Worm (Caenorhabditis elegans) whole organism, midembryonic: ENCODE measurements around the gene F02D10.6.

Source experiments
- T22C8.4 ChIP-seq: fragments of 200-800 bp; sonication (Bioruptor generic); IDR thresholded peaks from 2 replicates; pipeline ENCODE4 v1.3.6; 2022; ENCODE audit warnings: missing genetic modification characterization, missing compliant biosample characterization
- cog-1 ChIP-seq: sonication (generic microtip); optimal IDR thresholded peaks from 2 replicates; lab custom pipeline; 2016; ENCODE audit warnings: missing genetic modification characterization, missing compliant biosample characterization
- flt-1 ChIP-seq: fragments of 200-800 bp; sonication (Bioruptor generic); IDR thresholded peaks from 2 replicates; pipeline ENCODE4 v1.3.6; 2022; ENCODE audit warnings: missing genetic modification characterization, missing compliant biosample characterization
- klf-2 ChIP-seq: fragments of 200-800 bp; sonication (Bioruptor generic); conservative IDR thresholded peaks from 2 replicates; pipeline ENCODE4 v1.3.6; 2022; ENCODE audit warnings: missing genetic modification reagents, missing genetic modification characterization, missing compliant biosample characterization
- med-1 ChIP-seq: sonication (generic microtip); optimal IDR thresholded peaks from 2 replicates; lab custom pipeline; 2017; ENCODE audit warnings: missing genetic modification characterization, mild to moderate bottlenecking, missing compliant biosample characterization, antibody characterized with exemption, missing genetic modification reagents; ENCODE audit not compliant: insufficient read depth
- ref-1 ChIP-seq: fragments of 200-800 bp; sonication (Bioruptor generic); conservative IDR thresholded peaks from 2 replicates; pipeline ENCODE4 v1.3.6; 2022; ENCODE audit warnings: missing genetic modification reagents, missing genetic modification characterization, missing compliant biosample characterization
- tab-1 ChIP-seq: fragments of 200-800 bp; sonication (Bioruptor generic); IDR thresholded peaks from 2 replicates; pipeline ENCODE4 v1.3.6; 2022; ENCODE audit warnings: missing genetic modification characterization, missing compliant biosample characterization
- ztf-23 ChIP-seq: fragments of 200-800 bp; sonication (Bioruptor generic); IDR thresholded peaks from 2 replicates; pipeline ENCODE4 v1.3.6; 2022; ENCODE audit warnings: missing genetic modification reagents, missing genetic modification characterization, missing compliant biosample characterization
- ztf-29 ChIP-seq: fragments of 200-800 bp; sonication (Bioruptor generic); IDR thresholded peaks from 2 replicates; pipeline ENCODE4 v1.3.6; 2022; ENCODE audit warnings: missing genetic modification reagents, missing genetic modification characterization, missing compliant biosample characterization

DNA sequence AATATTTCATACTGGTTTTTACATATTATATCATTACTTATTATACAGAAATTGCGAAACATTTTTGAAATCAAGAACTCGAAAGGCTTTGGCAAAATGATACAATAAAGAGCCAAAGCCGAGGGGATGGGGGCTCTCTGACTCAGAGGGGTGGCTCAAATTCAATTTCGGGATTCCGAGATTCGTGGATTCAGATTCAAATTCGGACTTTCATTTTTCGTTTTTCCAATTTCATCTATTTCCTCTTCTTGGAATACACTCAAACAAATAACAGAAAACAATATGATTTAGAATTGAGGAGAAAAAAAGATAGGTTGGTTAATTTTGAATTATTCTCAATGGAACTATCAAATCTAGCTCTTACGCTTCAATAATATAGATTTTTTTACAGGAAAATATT lies 47.6 kb upstream of the F02D10.6 start:
- no peak for TF ChIP-seq med-1 (GFP tag; lab: Kevin White, UChicago)
- no peak for TF ChIP-seq tab-1 (GFP tag; lab: Robert Waterston, UW)
- no peak for TF ChIP-seq T22C8.4
- TF ChIP-seq ztf-29, result no peak
- no peak for TF ChIP-seq ztf-23 (GFP tag; lab: Robert Waterston, UW)
- TF ChIP-seq ref-1 (GFP tag; lab: Robert Waterston, UW), result no peak
- no peak for TF ChIP-seq flt-1 (GFP tag; lab: Robert Waterston, UW)
- TF ChIP-seq cog-1 (tag; lab: Kevin White, UChicago), result no peak
- TF ChIP-seq klf-2 (GFP tag; lab: Robert Waterston, UW), result no peak
